Worm (Caenorhabditis elegans) whole organism, dauer: ENCODE results near the gene F41H10.2.
"Not testable (repeated sequence)": the region's sequence is repeated elsewhere in the genome, so short reads cannot be mapped to it uniquely, and the experiment has no call there.

Experiments
- unc-62 ChIP-seq: sonication (generic microtip); optimal IDR thresholded peaks from 2 replicates; lab custom pipeline; 2017; ENCODE audit warnings: missing biosample characterization, missing genetic modification reagents, missing genetic modification characterization

F41H10.2 gene

DNA sequence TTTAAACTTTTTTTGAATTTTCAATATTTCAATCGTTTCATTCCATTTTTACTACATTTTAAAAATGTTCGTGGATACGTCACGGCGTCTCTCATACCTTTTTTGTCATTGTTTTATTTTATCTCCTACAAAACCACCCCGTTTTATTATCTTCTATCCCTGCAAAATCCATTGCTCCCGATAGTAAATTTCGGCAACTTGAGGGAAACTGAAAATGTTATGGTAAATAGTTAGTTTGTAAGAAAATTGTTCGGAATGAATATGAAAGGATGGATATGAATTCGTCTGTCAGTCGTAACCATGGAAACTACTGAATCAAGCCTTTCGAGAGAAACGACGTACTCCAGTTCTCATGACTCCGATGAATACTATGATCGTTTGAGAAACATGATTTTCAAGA, at the start of gene F41H10.2:
TSS of gene F41H10.2 (plus strand) at position 301 of the 400 bp plus-strand sequence.
- no peak for TF ChIP-seq unc-62 (GFP tag; lab: Kevin White, UChicago)

DNA sequence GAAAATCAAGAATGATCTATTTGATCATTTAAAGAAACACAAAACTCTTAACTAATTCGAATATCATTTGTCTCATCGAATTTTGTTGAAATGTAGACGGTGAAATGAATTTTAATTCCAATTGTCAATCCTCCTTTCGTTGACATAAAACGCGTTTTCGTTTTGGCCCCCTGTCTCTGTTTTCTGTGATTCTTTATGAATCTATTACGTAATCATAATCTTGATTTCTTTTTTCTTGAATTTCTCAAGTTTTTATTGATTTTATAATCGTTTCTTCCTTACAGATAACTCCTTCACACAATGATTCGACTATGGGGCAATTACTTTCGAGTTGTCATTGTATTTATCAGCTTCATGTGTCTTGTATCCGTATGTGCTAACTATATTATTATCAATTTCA, 49.3 kb upstream of the F41H10.2 start, which contains the start of gene Y4C6B.3:
TSS of gene Y4C6B.3 (plus strand) at position 301 of the 400 bp plus-strand sequence.
- no peak for TF ChIP-seq unc-62 (GFP tag; lab: Kevin White, UChicago)

DNA sequence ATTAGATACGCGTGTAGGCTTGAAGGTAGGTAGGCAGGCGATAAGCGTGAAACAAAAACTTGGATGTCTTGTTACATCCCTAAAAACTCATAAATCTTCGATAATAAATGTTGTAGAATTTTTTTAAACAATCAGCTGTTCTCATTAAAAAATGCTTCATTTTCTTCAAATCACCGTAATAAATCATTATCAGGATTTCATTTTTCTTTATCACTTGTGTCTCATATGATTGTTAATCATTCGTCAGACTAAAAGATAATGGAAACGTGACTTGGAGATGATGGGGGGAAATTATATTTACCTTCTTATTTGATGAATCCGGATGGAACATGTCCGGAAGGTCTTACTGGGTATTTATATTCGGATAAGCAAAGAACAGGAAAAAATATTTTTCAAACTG, 48.0 kb upstream of the F41H10.2 start:
- TF ChIP-seq unc-62 (GFP tag; lab: Kevin White, UChicago), result no peak

DNA sequence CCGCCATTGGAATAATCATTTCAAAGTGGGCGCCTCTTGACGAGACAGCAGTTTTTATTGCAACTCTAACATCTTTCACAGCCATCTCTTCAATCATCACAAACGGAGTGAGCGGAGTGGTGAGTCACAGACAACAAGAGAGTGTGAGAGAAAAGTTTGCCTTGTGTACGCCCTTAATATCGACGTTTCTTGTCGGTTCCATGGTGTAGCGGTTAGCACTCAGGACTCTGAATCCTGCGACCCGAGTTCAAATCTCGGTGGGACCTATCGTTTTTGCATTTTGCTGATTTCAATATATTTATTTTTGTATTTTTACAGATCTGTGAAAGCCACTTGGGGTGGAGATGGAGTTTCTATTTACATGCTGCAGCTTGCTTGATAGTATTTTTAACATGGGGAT, 46.9 kb upstream of the F41H10.2 start:
- TF ChIP-seq unc-62 (GFP tag; lab: Kevin White, UChicago), result no peak

DNA sequence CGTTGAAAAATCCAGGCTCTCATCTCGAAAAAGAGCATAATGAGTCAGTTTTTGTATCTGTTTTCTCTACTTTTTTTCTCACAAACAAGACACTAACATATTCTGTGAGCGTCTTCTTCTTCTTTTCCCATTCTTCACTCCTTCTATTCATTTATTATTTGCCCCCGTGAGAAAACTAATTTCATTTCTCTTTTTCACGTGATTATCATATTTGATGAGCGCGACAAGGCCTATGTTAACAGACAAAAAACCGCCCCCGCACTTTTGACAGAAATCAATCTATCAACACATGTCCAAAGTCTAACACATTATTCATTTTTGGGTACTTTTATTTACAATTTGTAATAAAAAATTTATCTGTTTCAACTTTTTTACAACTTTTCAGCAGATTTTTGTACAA, 43.8 kb upstream of the F41H10.2 start:
- no peak for TF ChIP-seq unc-62 (GFP tag; lab: Kevin White, UChicago)

DNA sequence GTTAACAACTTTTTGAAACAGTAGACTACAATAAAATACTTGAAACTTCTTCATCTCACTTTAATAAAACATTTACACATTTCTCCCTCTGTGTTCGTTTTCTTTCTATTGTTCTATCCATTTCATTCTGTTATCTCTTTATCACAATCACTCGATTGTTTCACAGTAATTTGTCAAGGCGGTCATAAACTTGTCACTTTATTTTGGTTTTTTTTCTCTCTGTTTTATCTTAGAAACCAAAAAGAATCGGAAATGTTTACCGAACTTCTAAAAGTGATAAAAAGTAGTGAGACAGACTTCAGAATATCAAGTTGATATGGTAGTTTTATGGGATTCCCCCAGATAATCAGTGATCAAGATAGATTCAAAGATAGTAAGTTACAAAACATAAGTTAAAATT, 42.2 kb upstream of the F41H10.2 start, which contains the start of gene Y4C6B.2:
TSS of gene Y4C6B.2 (plus strand) at position 320 of the 400 bp plus-strand sequence.
- no peak for TF ChIP-seq unc-62 (GFP tag; lab: Kevin White, UChicago)

DNA sequence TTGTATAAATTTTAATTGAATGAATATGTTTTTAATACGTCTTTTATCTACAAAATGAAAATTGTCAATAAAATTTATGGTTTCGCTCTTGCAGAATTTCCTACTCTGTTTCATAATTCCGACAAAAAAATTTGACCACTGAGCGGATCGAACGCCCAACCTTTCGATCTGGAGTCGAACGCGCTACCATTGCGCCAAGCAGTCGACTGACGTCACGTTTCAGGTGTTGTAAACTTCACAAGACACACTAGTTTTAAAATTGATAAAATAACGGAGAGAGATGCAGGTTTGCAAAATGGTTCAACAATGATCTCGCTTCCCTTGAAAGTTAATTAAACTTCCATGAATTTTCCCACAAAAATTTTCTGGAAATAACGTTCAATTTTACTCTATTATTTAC, 37.3 kb upstream of the F41H10.2 start:
- no peak for TF ChIP-seq unc-62 (GFP tag; lab: Kevin White, UChicago)

DNA sequence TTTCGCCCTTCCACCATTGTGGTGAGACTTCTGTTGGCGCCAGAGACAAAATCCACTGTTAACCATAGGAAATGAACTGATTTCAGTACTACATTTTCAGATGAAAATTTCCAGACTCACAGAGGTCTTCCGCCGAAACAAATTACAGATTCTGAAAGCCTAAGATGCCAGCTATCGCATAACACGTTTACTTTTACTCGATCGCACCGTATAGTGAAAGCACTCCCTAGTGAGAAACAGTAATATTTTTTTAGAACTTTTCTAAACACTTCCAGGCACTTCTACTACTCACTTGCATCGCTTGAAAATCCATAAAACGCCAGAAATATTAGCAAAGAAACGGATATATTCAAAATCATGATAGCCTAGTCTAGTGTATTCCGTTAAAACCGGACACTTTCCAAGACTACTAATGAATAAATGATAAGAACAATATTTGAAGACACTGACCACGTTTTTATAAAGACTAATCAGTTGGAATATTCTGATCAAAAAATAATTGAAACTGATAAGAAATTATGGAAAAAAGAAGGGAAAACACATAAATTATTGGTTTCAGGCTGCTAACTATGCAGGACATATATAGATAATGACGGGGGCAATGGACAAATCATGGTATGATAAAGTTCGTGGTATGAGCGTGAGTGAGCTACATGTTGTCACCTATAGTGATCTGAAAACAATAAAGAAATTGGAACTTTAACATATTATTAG, 30.8 kb upstream of the F41H10.2 start, which contains the start of gene gba-4:
TSS of gene gba-4 (minus strand) at position 418 of the 714 bp plus-strand sequence.
- not testable (repeated sequence) for TF ChIP-seq unc-62 (GFP tag; lab: Kevin White, UChicago)

DNA sequence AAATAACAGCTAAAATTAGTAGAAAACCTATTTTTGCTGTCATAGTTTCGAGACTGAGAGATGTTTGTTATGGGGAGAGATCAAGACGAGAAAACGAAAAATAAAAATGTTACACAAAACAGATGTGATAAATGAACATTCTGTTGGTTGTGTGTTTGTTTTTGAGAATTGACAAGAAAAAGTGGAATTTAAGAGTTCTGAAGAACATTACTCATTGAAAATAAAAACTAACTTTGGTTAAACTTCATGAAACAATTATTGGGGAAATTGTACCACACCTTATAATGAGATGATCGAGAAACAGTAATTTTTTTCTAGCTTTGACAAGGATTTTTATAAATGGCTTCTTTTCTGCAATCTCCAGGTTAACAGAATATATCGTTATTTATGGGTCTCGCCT, 28.1 kb upstream of the F41H10.2 start, which contains the start of gene Y4C6B.7:
TSS of gene Y4C6B.7 (minus strand) at position 101 of the 400 bp plus-strand sequence.
- TF ChIP-seq unc-62 (GFP tag; lab: Kevin White, UChicago), result no peak

DNA sequence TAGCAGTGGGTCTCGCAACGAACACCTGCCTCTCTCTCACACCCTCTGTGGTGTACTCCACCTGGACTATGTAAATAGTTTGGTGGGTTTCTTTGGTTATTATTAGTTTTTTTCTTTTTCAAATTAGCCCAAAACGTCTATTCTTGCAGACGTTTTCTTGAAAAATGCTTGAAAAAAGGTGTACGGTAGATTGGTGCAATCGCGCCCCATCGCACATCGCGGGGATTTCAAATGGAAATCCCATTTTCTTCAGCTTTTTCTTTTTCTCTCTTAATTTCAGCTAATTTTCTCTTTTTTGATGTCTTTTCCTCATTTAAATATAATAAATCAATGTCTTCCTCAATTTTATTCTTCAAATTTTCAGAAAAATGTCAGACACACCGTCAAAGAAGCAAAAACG, 27.3 kb upstream of the F41H10.2 start, which contains the start of gene Y4C6B.1:
TSS of gene Y4C6B.1 (plus strand) at position 365 of the 400 bp plus-strand sequence.
- no peak for TF ChIP-seq unc-62 (GFP tag; lab: Kevin White, UChicago)

DNA sequence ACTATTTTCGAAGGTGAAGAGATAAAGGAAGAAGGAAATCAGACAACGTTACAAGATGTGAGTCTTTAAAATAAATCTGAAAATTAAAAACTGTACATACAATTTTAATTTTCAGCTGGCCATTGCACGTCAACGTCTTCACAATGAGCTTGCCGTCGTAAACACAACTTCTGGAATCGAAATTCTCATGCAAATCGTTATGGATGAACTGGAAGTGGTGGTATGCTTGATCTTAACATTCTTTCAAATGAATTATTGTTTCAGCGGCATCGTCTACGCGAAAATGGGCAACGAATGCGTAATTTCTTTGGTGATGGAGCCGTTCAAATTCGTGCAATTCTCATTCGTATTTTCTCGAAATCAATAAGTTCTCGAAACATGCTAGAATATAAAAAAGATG, 26.9 kb upstream of the F41H10.2 start:
- no peak for TF ChIP-seq unc-62 (GFP tag; lab: Kevin White, UChicago)

DNA sequence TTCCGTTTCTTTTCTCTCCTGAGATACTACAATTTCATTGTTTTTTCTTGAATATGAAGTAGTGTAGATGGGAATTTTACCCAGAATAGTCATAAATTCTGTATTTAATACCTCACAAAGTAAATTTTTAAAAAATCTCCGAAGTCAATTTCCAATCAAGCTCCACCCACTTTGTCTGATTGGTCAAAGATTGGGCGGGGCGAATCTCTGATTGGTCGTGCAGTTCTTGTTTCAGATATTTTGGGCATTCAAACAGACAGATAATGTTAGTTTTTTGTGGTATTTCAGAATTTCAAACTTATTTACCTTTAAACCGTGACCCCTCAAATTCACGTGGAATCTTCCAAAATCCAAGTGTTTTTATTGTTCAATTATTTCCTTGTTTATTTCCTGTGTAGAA, 20.9 kb upstream of the F41H10.2 start, which contains the start of gene F41H10.5:
TSS of gene F41H10.5 (plus strand) at position 375 of the 400 bp plus-strand sequence.
- TF ChIP-seq unc-62 (GFP tag; lab: Kevin White, UChicago), result no peak

DNA sequence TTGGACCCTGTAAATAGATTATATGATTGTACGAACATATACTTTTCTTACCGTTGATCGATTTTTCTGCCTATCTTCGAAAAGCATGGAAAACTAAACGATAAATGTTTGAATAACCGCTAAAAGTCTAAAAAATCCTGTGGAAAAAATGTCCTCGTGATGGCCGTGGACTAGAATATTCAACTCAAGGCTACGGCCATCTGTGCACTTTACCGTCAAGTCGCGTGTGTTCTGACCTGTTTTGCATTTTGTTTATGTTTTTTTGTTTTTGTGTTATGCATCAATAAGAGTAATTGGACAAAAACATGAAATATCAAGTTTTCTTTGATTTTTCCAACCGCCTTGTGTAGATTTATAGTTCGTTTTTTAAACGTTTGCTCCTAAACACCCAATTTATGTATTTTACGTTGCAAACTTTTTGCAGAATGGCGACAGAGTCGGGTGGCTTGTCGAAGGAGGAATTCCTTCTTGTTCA, 17.3 kb upstream of the F41H10.2 start, which contains the start of the genes hda-6 and F41H10.4:
TSS of gene hda-6 (minus strand) at position 172 of the 475 bp plus-strand sequence.
TSS of gene F41H10.4 (plus strand) at position 425 of the 475 bp plus-strand sequence.
- no peak for TF ChIP-seq unc-62 (GFP tag; lab: Kevin White, UChicago)

DNA sequence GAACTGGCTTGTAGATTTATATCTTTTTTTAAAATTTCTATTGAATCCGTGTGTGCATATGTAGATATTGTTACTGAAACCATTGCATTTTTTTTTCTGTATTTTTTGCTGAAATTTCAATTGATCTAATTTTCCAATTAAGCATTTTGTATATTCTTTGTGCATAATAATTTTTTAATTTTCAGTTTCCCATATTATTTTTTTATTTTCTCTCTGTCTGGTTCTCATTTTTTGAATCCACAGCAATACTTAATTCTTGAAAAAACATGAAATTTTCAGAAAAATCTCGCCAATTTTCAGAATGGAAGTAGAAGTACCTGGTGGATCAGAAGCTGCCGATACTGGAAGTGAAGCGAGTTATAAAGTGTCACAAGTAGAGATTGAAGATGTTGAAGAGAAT, 14.9 kb upstream of the F41H10.2 start, which contains the start of gene sand-1:
TSS of gene sand-1 (plus strand) at position 301 of the 400 bp plus-strand sequence.
- TF ChIP-seq unc-62 (GFP tag; lab: Kevin White, UChicago), result no peak

DNA sequence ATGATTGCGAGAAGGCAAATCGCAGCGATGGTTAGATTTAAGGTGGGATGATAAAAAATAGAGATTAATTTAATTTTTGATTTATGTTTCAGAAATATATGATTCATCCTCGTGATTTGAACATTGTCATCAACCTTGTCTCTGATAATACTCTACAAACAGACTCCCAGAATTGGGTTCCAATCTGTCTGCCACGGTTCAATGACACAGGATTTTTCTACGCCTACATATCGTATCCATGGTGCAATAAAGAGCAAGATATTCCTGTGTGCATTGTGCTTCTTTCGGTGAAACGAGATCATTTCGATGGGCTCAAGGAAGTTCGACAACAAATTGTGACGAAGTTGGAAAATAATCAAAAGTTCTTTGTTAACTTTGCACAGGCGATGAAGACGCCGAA, 13.5 kb upstream of the F41H10.2 start:
- TF ChIP-seq unc-62 (GFP tag; lab: Kevin White, UChicago), result no peak

DNA sequence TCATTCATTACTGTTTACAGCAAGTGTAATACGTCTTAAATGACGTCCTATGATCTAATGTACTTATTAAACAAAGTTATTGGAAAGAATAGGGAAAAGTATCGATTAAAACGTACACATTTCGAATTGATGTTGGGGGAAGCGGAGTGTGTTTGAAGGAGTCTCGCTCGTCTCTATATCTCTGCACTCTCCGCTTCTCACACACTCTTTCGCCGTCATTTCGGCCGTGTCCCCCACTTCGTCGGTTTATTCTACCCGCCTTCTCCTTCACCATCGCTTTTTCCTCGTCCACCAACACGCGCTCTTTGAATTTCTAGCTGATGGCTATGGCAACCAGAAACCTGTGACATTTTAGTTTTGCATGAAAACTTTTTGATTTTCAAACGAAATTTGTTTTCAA, 12.6 kb upstream of the F41H10.2 start:
- TF ChIP-seq unc-62 (GFP tag; lab: Kevin White, UChicago), result no peak
